Fruit fly (Drosophila melanogaster) whole organism, embryonic: Measurements from ENCODE around the gene CG9737.
A peak's percentile ranks its signal among the peaks of the same experiment; 100 is the strongest.

Source experiments
- ATbp ChIP-seq: fragments of 200-800 bp; sonication (Bioruptor generic); optimal IDR thresholded peaks from 2 replicates; lab custom pipeline; 2017; ENCODE audit warnings: missing biosample characterization, mild to moderate bottlenecking, missing genetic modification characterization, missing genetic modification reagents
- B-H1 ChIP-seq: fragments of 200-800 bp; sonication (Bioruptor generic); IDR thresholded peaks from 3 replicates; pipeline ENCODE4 v1.3.6; 2022; ENCODE audit warnings: missing biosample characterization, missing genetic modification characterization
- CG10543 ChIP-seq: fragments of 200-800 bp; sonication (Bioruptor generic); optimal IDR thresholded peaks from 3 replicates; lab custom pipeline; 2017; ENCODE audit warnings: missing biosample characterization, mild to moderate bottlenecking, missing genetic modification characterization, moderate library complexity
- CG10654 ChIP-seq: fragments of 200-800 bp; sonication (Bioruptor generic); optimal IDR thresholded peaks from 2 replicates; lab custom pipeline; 2016; ENCODE audit warnings: missing biosample characterization, missing genetic modification characterization
- CG10959 ChIP-seq: fragments of 200-800 bp; sonication (Bioruptor generic); IDR thresholded peaks from 2 replicates; pipeline ENCODE4 v1.3.6; 2022; ENCODE audit warnings: missing biosample characterization, missing genetic modification characterization
- CG11696 ChIP-seq: fragments of 200-800 bp; sonication (Bioruptor generic); IDR thresholded peaks from 2 replicates; pipeline ENCODE4 v1.3.6; 2022; ENCODE audit warnings: missing biosample characterization, missing genetic modification characterization
- CG15073 ChIP-seq: fragments of 200-800 bp; sonication (Bioruptor generic); optimal IDR thresholded peaks from 2 replicates; lab custom pipeline; 2016; ENCODE audit warnings: missing biosample characterization, missing genetic modification characterization
- CG1602 ChIP-seq: fragments of 200-800 bp; sonication (Bioruptor generic); optimal IDR thresholded peaks from 3 replicates; lab custom pipeline; 2016; ENCODE audit warnings: missing biosample characterization, missing genetic modification characterization
- CG18476 ChIP-seq: fragments of 200-800 bp; sonication (Bioruptor generic); optimal IDR thresholded peaks from 2 replicates; lab custom pipeline; 2016; ENCODE audit warnings: missing biosample characterization, mild to moderate bottlenecking, missing genetic modification characterization
- CG18599 ChIP-seq: fragments of 200-800 bp; sonication (Bioruptor generic); optimal IDR thresholded peaks from 3 replicates; lab custom pipeline; 2017; ENCODE audit warnings: missing biosample characterization, missing genetic modification characterization, mild to moderate bottlenecking, moderate library complexity, missing genetic modification reagents
- CG2875 ChIP-seq: fragments of 200-800 bp; sonication (Bioruptor generic); optimal IDR thresholded peaks from 2 replicates; lab custom pipeline; 2017; ENCODE audit warnings: missing biosample characterization, mild to moderate bottlenecking, missing genetic modification characterization, missing genetic modification reagents
- CG32532 ChIP-seq: fragments of 200-800 bp; sonication (Bioruptor generic); IDR thresholded peaks from 2 replicates; pipeline ENCODE4 v1.3.6; 2022; ENCODE audit warnings: missing biosample characterization, missing genetic modification characterization
- CG32767 ChIP-seq: fragments of 200-800 bp; sonication (Bioruptor generic); IDR thresholded peaks from 2 replicates; pipeline ENCODE4 v1.3.6; 2022; ENCODE audit warnings: missing biosample characterization, missing genetic modification characterization
- CG6654 ChIP-seq: fragments of 200-800 bp; sonication (Bioruptor generic); optimal IDR thresholded peaks from 2 replicates; lab custom pipeline; 2017; ENCODE audit warnings: missing biosample characterization, mild to moderate bottlenecking, missing genetic modification characterization
- CG7556 ChIP-seq: fragments of 200-800 bp; sonication (Bioruptor generic); optimal IDR thresholded peaks from 2 replicates; lab custom pipeline; 2017; ENCODE audit warnings: missing biosample characterization, mild to moderate bottlenecking, missing genetic modification characterization
- CG9609 ChIP-seq: fragments of 200-800 bp; sonication (Bioruptor generic); optimal IDR thresholded peaks from 3 replicates; lab custom pipeline; 2016; ENCODE audit warnings: missing biosample characterization, missing genetic modification characterization
- CG9727 ChIP-seq: fragments of 200-800 bp; sonication (Bioruptor generic); optimal IDR thresholded peaks from 3 replicates; lab custom pipeline; 2017; ENCODE audit warnings: missing biosample characterization, mild to moderate bottlenecking, missing genetic modification characterization
- Dbx ChIP-seq: fragments of 200-800 bp; sonication (Bioruptor generic); IDR thresholded peaks from 3 replicates; pipeline ENCODE4 v1.3.6; 2022; ENCODE audit warnings: missing biosample characterization, missing genetic modification characterization
- Dfd ChIP-seq, 2 experiments: fragments of >200 bp; optimal IDR thresholded peaks; 2 replicates each; lab custom pipeline; 2017; ENCODE audit warnings: missing biosample characterization in 2 of 2, missing genetic modification characterization in 2 of 2
- E2f1 ChIP-seq: fragments of 200-800 bp; sonication (Bioruptor generic); IDR thresholded peaks from 2 replicates; pipeline ENCODE4 v1.3.6; 2022; ENCODE audit warnings: missing biosample characterization, missing genetic modification characterization
- Hey ChIP-seq: fragments of 200-800 bp; sonication (Bioruptor generic); optimal IDR thresholded peaks from 3 replicates; lab custom pipeline; 2018; ENCODE audit warnings: missing biosample characterization, mild to moderate bottlenecking, missing genetic modification characterization
- Hmx ChIP-seq: fragments of 200-800 bp; sonication (Bioruptor generic); optimal IDR thresholded peaks from 2 replicates; lab custom pipeline; 2016; ENCODE audit warnings: missing biosample characterization, missing genetic modification characterization
- Hr39 ChIP-seq: fragments of >200 bp; optimal IDR thresholded peaks from 2 replicates; lab custom pipeline; 2017
- Hr51 ChIP-seq, 2 experiments: fragments of 200-800 bp; sonication (Bioruptor generic); optimal IDR thresholded peaks; 2 replicates in 1 of 2; 3 replicates in 1 of 2; lab custom pipeline; 2016 to 2018; ENCODE audit warnings: missing biosample characterization in 2 of 2, missing genetic modification characterization in 2 of 2, mild to moderate bottlenecking in 1 of 2, moderate library complexity in 1 of 2
- Kr ChIP-seq: fragments of 200-800 bp; sonication (Bioruptor generic); optimal IDR thresholded peaks from 2 replicates; lab custom pipeline; 2017; ENCODE audit warnings: missing biosample characterization, mild to moderate bottlenecking, missing genetic modification characterization
- NfI ChIP-seq: fragments of 200-800 bp; sonication (Bioruptor generic); optimal IDR thresholded peaks from 3 replicates; lab custom pipeline; 2018; ENCODE audit warnings: missing biosample characterization, mild to moderate bottlenecking, missing genetic modification characterization, moderate library complexity
- Oli ChIP-seq: fragments of 200-800 bp; sonication (Bioruptor generic); optimal IDR thresholded peaks from 2 replicates; lab custom pipeline; 2018; ENCODE audit warnings: missing biosample characterization, mild to moderate bottlenecking, missing genetic modification characterization, moderate library complexity
- Spps ChIP-seq: fragments of 200-800 bp; sonication (Bioruptor generic); optimal IDR thresholded peaks from 2 replicates; lab custom pipeline; 2018; ENCODE audit warnings: missing biosample characterization, mild to moderate bottlenecking, missing genetic modification characterization
- ab ChIP-seq: fragments of 200-800 bp; sonication (Bioruptor generic); optimal IDR thresholded peaks from 2 replicates; lab custom pipeline; 2016; ENCODE audit warnings: missing biosample characterization, missing genetic modification characterization
- ara ChIP-seq: fragments of 200-800 bp; sonication (Bioruptor generic); IDR thresholded peaks from 2 replicates; pipeline ENCODE4 v1.3.6; 2022; ENCODE audit warnings: missing biosample characterization, missing genetic modification characterization
- cas ChIP-seq: fragments of 200-800 bp; sonication (Bioruptor generic); IDR thresholded peaks from 2 replicates; pipeline ENCODE4 v1.3.6; 2022; ENCODE audit warnings: missing biosample characterization, missing genetic modification characterization
- ci ChIP-seq: fragments of 200-800 bp; sonication (Bioruptor generic); IDR thresholded peaks from 3 replicates; pipeline ENCODE4 v1.3.6; 2022; ENCODE audit warnings: missing biosample characterization, missing genetic modification characterization
- corto ChIP-seq: fragments of 200-800 bp; sonication (Bioruptor generic); optimal IDR thresholded peaks from 2 replicates; lab custom pipeline; 2016; ENCODE audit warnings: missing biosample characterization, mild to moderate bottlenecking, missing genetic modification characterization, moderate library complexity
- eve ChIP-seq, 2 experiments: fragments of >200 bp; optimal IDR thresholded peaks; 2 replicates each; lab custom pipeline; 2017; ENCODE audit warnings: missing biosample characterization in 2 of 2, missing genetic modification characterization in 2 of 2
- hkb ChIP-seq, 2 experiments: fragments of 200-800 bp in 1 of 2; fragments of >200 bp in 1 of 2; sonication (Bioruptor generic) in 1 of 2; IDR thresholded peaks in 1 of 2; optimal IDR thresholded peaks in 1 of 2; 2 replicates each; pipeline versions ENCODE4 v1.3.6 to Lab custom; 2017 to 2022; ENCODE audit warnings: missing biosample characterization in 1 of 2, missing genetic modification characterization in 1 of 2
- ken ChIP-seq: fragments of 200-800 bp; sonication (Bioruptor generic); IDR thresholded peaks from 3 replicates; pipeline ENCODE4 v1.3.6; 2022; ENCODE audit warnings: missing biosample characterization, missing genetic modification characterization
- lbe ChIP-seq: fragments of 200-800 bp; sonication (Bioruptor generic); optimal IDR thresholded peaks from 2 replicates; lab custom pipeline; 2016; ENCODE audit warnings: missing biosample characterization, mild to moderate bottlenecking, missing genetic modification characterization
- mam ChIP-seq: fragments of 200-800 bp; sonication (Bioruptor generic); optimal IDR thresholded peaks from 3 replicates; lab custom pipeline; 2016; ENCODE audit warnings: missing biosample characterization, missing genetic modification characterization
- mld ChIP-seq: fragments of 200-800 bp; sonication (Bioruptor generic); IDR thresholded peaks from 3 replicates; pipeline ENCODE4 v1.3.6; 2022; ENCODE audit warnings: missing biosample characterization, missing genetic modification characterization; ENCODE audit not compliant: partially characterized antibody
- pita ChIP-seq: fragments of 200-800 bp; sonication (Bioruptor generic); optimal IDR thresholded peaks from 2 replicates; lab custom pipeline; 2017; ENCODE audit warnings: missing biosample characterization, mild to moderate bottlenecking, missing genetic modification characterization
- pzg ChIP-seq: fragments of 200-800 bp; sonication (Bioruptor generic); optimal IDR thresholded peaks from 3 replicates; lab custom pipeline; 2018; ENCODE audit warnings: missing biosample characterization, mild to moderate bottlenecking, missing genetic modification characterization, moderate library complexity
- sc ChIP-seq, 3 experiments: fragments of >200 bp in 2 of 3; fragments of 200-800 bp in 1 of 3; sonication (Bioruptor generic) in 1 of 3; optimal IDR thresholded peaks; 2 replicates in 2 of 3; 3 replicates in 1 of 3; lab custom pipeline; 2017; ENCODE audit warnings: mild to moderate bottlenecking in 1 of 3, missing biosample characterization in 1 of 3, missing genetic modification characterization in 1 of 3, missing genetic modification reagents in 1 of 3
- slp2 ChIP-seq: fragments of 200-800 bp; sonication (Bioruptor generic); optimal IDR thresholded peaks from 2 replicates; lab custom pipeline; 2016; ENCODE audit warnings: missing biosample characterization, missing genetic modification characterization
- so ChIP-seq: fragments of 200-800 bp; sonication (Bioruptor generic); IDR thresholded peaks from 3 replicates; pipeline ENCODE4 v1.3.6; 2022; ENCODE audit warnings: missing biosample characterization, missing genetic modification characterization
- toy ChIP-seq: fragments of 200-800 bp; sonication (Bioruptor generic); IDR thresholded peaks from 2 replicates; pipeline ENCODE4 v1.3.6; 2022; ENCODE audit warnings: missing biosample characterization, missing genetic modification characterization
- trh ChIP-seq: fragments of 200-800 bp; sonication (Bioruptor generic); optimal IDR thresholded peaks from 2 replicates; lab custom pipeline; 2016; ENCODE audit warnings: missing biosample characterization, missing genetic modification characterization
- tup ChIP-seq: fragments of 200-800 bp; sonication (Bioruptor generic); optimal IDR thresholded peaks from 2 replicates; lab custom pipeline; 2016; ENCODE audit warnings: missing biosample characterization, mild to moderate bottlenecking, missing genetic modification characterization, moderate library complexity
- unc-4 ChIP-seq: fragments of 200-800 bp; sonication (Bioruptor generic); IDR thresholded peaks from 2 replicates; pipeline ENCODE4 v1.3.6; 2022; ENCODE audit warnings: missing biosample characterization, missing genetic modification characterization; ENCODE audit not compliant: partially characterized antibody
- vnd ChIP-seq: fragments of 200-800 bp; sonication (Bioruptor generic); IDR thresholded peaks from 3 replicates; pipeline ENCODE4 v1.3.6; 2022; ENCODE audit warnings: missing biosample characterization, missing genetic modification characterization; ENCODE audit not compliant: partially characterized antibody
- z ChIP-seq: fragments of 200-800 bp; sonication (Bioruptor generic); IDR thresholded peaks from 3 replicates; pipeline ENCODE4 v1.3.6; 2022; ENCODE audit warnings: missing biosample characterization, missing genetic modification characterization

Gene CG9737

dm6 chr3R:30263708-30264107, 20.6 kb upstream of the CG9737 start (continued):
- TF ChIP-seq pita (GFP tag; lab: Kevin White, UChicago) (no peak), lbe (peak; percentile 16), Hey (tag; lab: Kevin White, UChicago) (no peak), pzg (no peak), hkb (optimal IDR thresholded peaks at IDR 0.05; lab: Kevin White, UChicago) (no peak), hkb (GFP tag; IDR thresholded peaks at IDR 0.05; lab: Robert Waterston, UW) (peak; percentile 29; the same call in 1 of the 2 replicates), vnd (no peak), eve (GFP tag; optimal IDR thresholded peaks at IDR 0.05; lab: Kevin White, UChicago) (no peak), CG9727 (GFP tag; lab: Kevin White, UChicago) (peak; percentile 62), ATbp (GFP tag; lab: Kevin White, UChicago) (peak; percentile 29), NfI (GFP tag; lab: Kevin White, UChicago) (no peak), CG9609 (GFP tag; lab: Kevin White, UChicago) (no peak), z (GFP tag; lab: Robert Waterston, UW) (no peak), CG10654 (GFP tag; lab: Kevin White, UChicago) (no peak), B-H1 (GFP tag; lab: Robert Waterston, UW) (no peak), Hmx (GFP tag; lab: Kevin White, UChicago) (no peak), CG2875 (GFP tag; lab: Kevin White, UChicago) (peak; percentile 20), CG32767 (GFP tag; lab: Robert Waterston, UW) (peak; percentile 44; the same call in 1 of the 2 replicates), Dbx (GFP tag; lab: Robert Waterston, UW) (no peak), unc-4 (no peak), CG18476 (GFP tag; lab: Kevin White, UChicago) (no peak), Kr (GFP tag; lab: Kevin White, UChicago) (no peak), CG18599 (GFP tag; lab: Kevin White, UChicago) (no peak), ci (GFP tag; lab: Robert Waterston, UW) (peak; percentile 64; the same call in 2 of the 3 replicates), Hr39 (lab: Kevin White, UChicago) (no peak), CG7556 (GFP tag; lab: Kevin White, UChicago) (peak; percentile 38), mam (GFP tag; lab: Kevin White, UChicago) (no peak), CG32532 (GFP tag; lab: Robert Waterston, UW) (no peak), ab (GFP tag; lab: Kevin White, UChicago) (no peak), CG15073 (GFP tag; lab: Kevin White, UChicago) (no peak), CG1602 (GFP tag; lab: Kevin White, UChicago) (peak; percentile 40), CG10543 (no peak), CG11696 (GFP tag; lab: Robert Waterston, UW) (0 out of 2 replicates have a peak, but pooled peaks have one; percentile 36), sc (optimal IDR thresholded peaks at IDR 0.05; lab: Kevin White, UChicago) (no peak), sc (GFP tag; optimal IDR thresholded peaks at IDR 0.05; lab: Kevin White, UChicago) (peak; percentile 23), corto (GFP tag; lab: Kevin White, UChicago) (peak; percentile 10), Spps (tag; lab: Kevin White, UChicago) (peak; percentile 51), Dfd (GFP tag; optimal IDR thresholded peaks at IDR 0.05; lab: Kevin White, UChicago) (no peak), tup (no peak), Oli (tag; lab: Kevin White, UChicago) (peak; percentile 29), slp2 (GFP tag; lab: Kevin White, UChicago) (no peak), trh (GFP tag; lab: Kevin White, UChicago) (no peak), E2f1 (no peak; the same call in 1 of the 2 replicates), mld (GFP tag; lab: Robert Waterston, UW) (no peak), CG10959 (GFP tag; lab: Robert Waterston, UW) (peak; percentile 29; the same call in 1 of the 2 replicates), ken (GFP tag; lab: Robert Waterston, UW) (0 out of 3 replicates have a peak, but pooled peaks have one; percentile 42), ara (0 out of 2 replicates have a peak, but pooled peaks have one; percentile 43), CG6654 (no peak), Hr51 (GFP tag; optimal IDR thresholded peaks at IDR 0.05; lab: Kevin White, UChicago) (peak in 1 of 2 experiments; percentile 25), toy (GFP tag; lab: Robert Waterston, UW) (no peak), so (GFP tag; lab: Robert Waterston, UW) (no peak), cas (no peak)
